Worm (Caenorhabditis elegans) whole organism, mixed stage, embryonic: ENCODE data around the gene aqp-6.

ENCODE experiments used
- M03D4.4 ChIP-seq: sonication (generic microtip); optimal IDR thresholded peaks from 2 replicates; lab custom pipeline; 2017; ENCODE audit warnings: mild to moderate bottlenecking, missing genetic modification characterization, missing compliant biosample characterization
- bed-3 ChIP-seq: fragments of 200-800 bp; sonication (Bioruptor generic); optimal IDR thresholded peaks from 3 replicates; lab custom pipeline; 2018; ENCODE audit warnings: mild to moderate bottlenecking, missing genetic modification characterization, moderate library complexity, missing compliant biosample characterization
- ceh-43 ChIP-seq: fragments of 200-800 bp; sonication (Bioruptor generic); optimal IDR thresholded peaks from 2 replicates; lab custom pipeline; 2018; ENCODE audit warnings: mild to moderate bottlenecking, missing genetic modification characterization, moderate library complexity, missing compliant biosample characterization
- ceh-83 ChIP-seq: fragments of 200-800 bp; sonication (Bioruptor generic); optimal IDR thresholded peaks from 2 replicates; lab custom pipeline; 2018; ENCODE audit warnings: mild to moderate bottlenecking, missing genetic modification characterization, missing compliant biosample characterization
- cnd-1 ChIP-seq: fragments of 200-800 bp; sonication (Bioruptor generic); optimal IDR thresholded peaks from 2 replicates; lab custom pipeline; 2018; ENCODE audit warnings: mild to moderate bottlenecking, missing genetic modification characterization, missing compliant biosample characterization
- drap-1 ChIP-seq: fragments of 200-800 bp; sonication (Bioruptor generic); optimal IDR thresholded peaks from 3 replicates; lab custom pipeline; 2018; ENCODE audit warnings: mild to moderate bottlenecking, missing genetic modification characterization, missing compliant biosample characterization
- elt-1 ChIP-seq: sonication (generic microtip); optimal IDR thresholded peaks from 2 replicates; lab custom pipeline; 2017; ENCODE audit warnings: missing genetic modification characterization, mild to moderate bottlenecking, missing compliant biosample characterization, antibody characterized with exemption, moderate library complexity, borderline replicate concordance; ENCODE audit not compliant: insufficient read depth
- elt-3 ChIP-seq: fragments of 150-350 bp; optimal IDR thresholded peaks from 2 replicates; lab custom pipeline; 2014; ENCODE audit warnings: missing biosample characterization, missing genetic modification characterization
- flh-1 ChIP-seq: fragments of 200-800 bp; sonication (Bioruptor generic); optimal IDR thresholded peaks from 2 replicates; lab custom pipeline; 2018; ENCODE audit warnings: mild to moderate bottlenecking, missing genetic modification characterization, moderate library complexity, missing compliant biosample characterization
- ham-2 ChIP-seq: fragments of 200-800 bp; sonication (Bioruptor generic); optimal IDR thresholded peaks from 2 replicates; lab custom pipeline; 2018; ENCODE audit warnings: mild to moderate bottlenecking, missing genetic modification characterization, missing compliant biosample characterization
- hlh-1 ChIP-seq: fragments of 150-350 bp; optimal IDR thresholded peaks from 2 replicates; lab custom pipeline; 2014; ENCODE audit warnings: missing biosample characterization, missing genetic modification reagents, missing genetic modification characterization
- lin-13 ChIP-seq: fragments of 150-350 bp; optimal IDR thresholded peaks from 2 replicates; lab custom pipeline; 2014; ENCODE audit warnings: missing biosample characterization, missing genetic modification characterization
- lin-32 ChIP-seq: fragments of 200-800 bp; sonication (Bioruptor generic); optimal IDR thresholded peaks from 2 replicates; lab custom pipeline; 2018; ENCODE audit warnings: mild to moderate bottlenecking, missing genetic modification characterization, missing compliant biosample characterization
- mab-5 ChIP-seq: fragments of 150-350 bp; optimal IDR thresholded peaks from 2 replicates; lab custom pipeline; 2014; ENCODE audit warnings: missing biosample characterization, missing genetic modification characterization
- mep-1 ChIP-seq: fragments of 150-350 bp; optimal IDR thresholded peaks from 2 replicates; lab custom pipeline; 2017; ENCODE audit warnings: missing biosample characterization, missing genetic modification reagents, missing genetic modification characterization, inconsistent platforms
- mls-2 ChIP-seq: sonication (generic microtip); optimal IDR thresholded peaks from 2 replicates; lab custom pipeline; 2016; ENCODE audit warnings: mild to moderate bottlenecking, missing genetic modification characterization, moderate library complexity, missing compliant biosample characterization
- nhr-12 ChIP-seq: fragments of 150-350 bp; optimal IDR thresholded peaks from 2 replicates; lab custom pipeline; 2014; ENCODE audit warnings: missing biosample characterization, missing genetic modification characterization
- nhr-2 ChIP-seq: fragments of 150-350 bp; optimal IDR thresholded peaks from 2 replicates; lab custom pipeline; 2014; ENCODE audit warnings: missing biosample characterization, missing genetic modification characterization
- nhr-237 ChIP-seq: fragments of 150-350 bp; optimal IDR thresholded peaks from 2 replicates; lab custom pipeline; 2014; ENCODE audit warnings: missing biosample characterization, missing genetic modification characterization
- nhr-76 ChIP-seq: sonication (generic microtip); optimal IDR thresholded peaks from 2 replicates; lab custom pipeline; 2017; ENCODE audit warnings: missing biosample characterization, missing genetic modification characterization
- pha-4 ChIP-seq: fragments of 150-350 bp; optimal IDR thresholded peaks from 2 replicates; lab custom pipeline; 2018; ENCODE audit warnings: missing biosample characterization, missing genetic modification reagents, missing genetic modification characterization
- sem-2 ChIP-seq: fragments of 200-800 bp; sonication (Bioruptor generic); optimal IDR thresholded peaks from 2 replicates; lab custom pipeline; 2018; ENCODE audit warnings: mild to moderate bottlenecking, missing genetic modification characterization, missing compliant biosample characterization
- snpc-4 ChIP-seq: fragments of 150-350 bp; optimal IDR thresholded peaks from 2 replicates; lab custom pipeline; 2014; ENCODE audit warnings: missing biosample characterization, missing genetic modification characterization
- sptf-1 ChIP-seq: sonication (generic microtip); optimal IDR thresholded peaks from 2 replicates; lab custom pipeline; 2017; ENCODE audit warnings: mild to moderate bottlenecking, missing genetic modification characterization, moderate library complexity, missing compliant biosample characterization
- unc-120 ChIP-seq: sonication (generic microtip); optimal IDR thresholded peaks from 2 replicates; lab custom pipeline; 2017; ENCODE audit warnings: missing genetic modification characterization, missing compliant biosample characterization; ENCODE audit not compliant: poor library complexity, severe bottlenecking
- unc-39 ChIP-seq: fragments of 150-350 bp; optimal IDR thresholded peaks from 2 replicates; lab custom pipeline; 2014; ENCODE audit warnings: missing biosample characterization, missing genetic modification characterization
- unc-62 ChIP-seq: fragments of 150-350 bp; optimal IDR thresholded peaks from 2 replicates; lab custom pipeline; 2014; ENCODE audit warnings: missing biosample characterization, missing genetic modification reagents, missing genetic modification characterization
- zip-8 ChIP-seq: fragments of 150-350 bp; optimal IDR thresholded peaks from 2 replicates; lab custom pipeline; 2014; ENCODE audit warnings: missing biosample characterization, missing genetic modification characterization
- ztf-11 ChIP-seq: fragments of 150-350 bp; optimal IDR thresholded peaks from 2 replicates; lab custom pipeline; 2014; ENCODE audit warnings: missing biosample characterization, missing genetic modification characterization

aqp-6 gene

ce11 chrV:10683458-10683857, 35.2 kb downstream of the aqp-6 start:
- TF ChIP-seq ham-2 (GFP tag; lab: Kevin White, UChicago) (no peak), nhr-2 (tag; lab: Kevin White, UChicago) (no peak), M03D4.4 (tag; lab: Kevin White, UChicago) (no peak), mls-2 (tag; lab: Kevin White, UChicago) (no peak), zip-8 (no peak), pha-4 (tag; lab: Kevin White, UChicago) (no peak)

DNA sequence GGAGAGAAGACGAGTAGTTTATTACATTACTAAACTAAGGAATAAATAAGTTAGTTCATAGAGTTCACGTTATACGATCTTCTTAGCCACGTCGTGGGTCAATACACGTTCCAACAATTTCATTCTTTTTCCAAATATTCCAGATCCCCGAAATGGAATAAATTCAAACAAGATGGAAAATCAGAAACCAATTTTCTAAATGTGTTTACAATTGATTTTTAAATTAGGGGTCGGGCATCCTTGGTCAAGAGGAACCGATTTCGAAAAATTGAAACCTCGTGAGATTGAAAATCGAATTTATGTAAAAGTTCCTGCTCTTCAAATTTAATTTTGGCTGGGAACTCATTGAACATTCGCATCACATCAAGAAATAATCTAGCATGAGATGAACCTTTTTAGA, 36.5 kb downstream of the aqp-6 start:
- TF ChIP-seq unc-39 (no peak), cnd-1 (tag; lab: Kevin White, UChicago) (no peak), elt-1 (tag; lab: Kevin White, UChicago) (no peak), lin-13 (no peak), drap-1 (GFP tag; lab: Kevin White, UChicago) (no peak), nhr-12 (tag; lab: Kevin White, UChicago) (no peak), ceh-43 (GFP tag; lab: Kevin White, UChicago) (no peak), snpc-4 (tag; lab: Kevin White, UChicago) (no peak), elt-3 (tag; lab: Kevin White, UChicago) (no peak), mab-5 (no peak), sptf-1 (tag; lab: Kevin White, UChicago) (no peak), bed-3 (GFP tag; lab: Kevin White, UChicago) (no peak), pha-4 (tag; lab: Kevin White, UChicago) (no peak)
- TF ChIP-seq, all 35 proteins: peak for 0

ce11 chrV:10687601-10688000, 39.4 kb downstream of the aqp-6 start, which contains the start of gene F29F11.20:
TSS of gene F29F11.20 (plus strand) at chrV:10687901.
- TF ChIP-seq ztf-11 (tag; lab: Kevin White, UChicago) (no peak), zip-8 (no peak), lin-32 (GFP tag; lab: Kevin White, UChicago) (no peak), M03D4.4 (tag; lab: Kevin White, UChicago) (no peak), mep-1 (tag; lab: Kevin White, UChicago) (no peak), ceh-43 (GFP tag; lab: Kevin White, UChicago) (no peak), unc-120 (tag; lab: Kevin White, UChicago) (no peak), unc-62 (GFP tag; lab: Kevin White, UChicago) (no peak), elt-3 (tag; lab: Kevin White, UChicago) (no peak), cnd-1 (tag; lab: Kevin White, UChicago) (no peak), pha-4 (tag; lab: Kevin White, UChicago) (no peak), elt-1 (tag; lab: Kevin White, UChicago) (no peak), mab-5 (no peak), nhr-237 (tag; lab: Kevin White, UChicago) (no peak), bed-3 (GFP tag; lab: Kevin White, UChicago) (no peak), flh-1 (GFP tag; lab: Kevin White, UChicago) (no peak)

DNA sequence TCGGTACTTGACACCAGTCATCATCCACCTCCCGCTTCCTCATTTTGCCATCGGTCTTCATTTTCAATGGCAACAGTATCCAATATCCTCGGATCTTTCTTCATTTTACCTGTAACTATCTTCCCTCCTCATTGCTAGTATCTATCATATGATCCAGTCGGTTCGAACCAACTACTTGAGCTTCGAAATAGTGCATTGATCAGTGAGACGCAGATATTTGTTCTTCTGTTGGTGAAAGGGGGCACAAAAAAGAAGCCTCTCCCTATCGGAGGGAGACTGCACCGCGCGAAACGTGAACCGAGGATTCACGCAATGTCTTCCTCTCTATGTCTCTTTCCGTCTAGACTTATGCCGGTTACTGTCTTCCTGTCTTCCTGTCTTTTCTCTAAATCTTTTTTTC, 43.1 kb downstream of the aqp-6 start:
- TF ChIP-seq unc-39 (no peak), elt-1 (tag; lab: Kevin White, UChicago) (no peak), flh-1 (GFP tag; lab: Kevin White, UChicago) (no peak), elt-3 (tag; lab: Kevin White, UChicago) (no peak), pha-4 (tag; lab: Kevin White, UChicago) (no peak), lin-32 (GFP tag; lab: Kevin White, UChicago) (no peak), sem-2 (GFP tag; lab: Kevin White, UChicago) (no peak)

DNA sequence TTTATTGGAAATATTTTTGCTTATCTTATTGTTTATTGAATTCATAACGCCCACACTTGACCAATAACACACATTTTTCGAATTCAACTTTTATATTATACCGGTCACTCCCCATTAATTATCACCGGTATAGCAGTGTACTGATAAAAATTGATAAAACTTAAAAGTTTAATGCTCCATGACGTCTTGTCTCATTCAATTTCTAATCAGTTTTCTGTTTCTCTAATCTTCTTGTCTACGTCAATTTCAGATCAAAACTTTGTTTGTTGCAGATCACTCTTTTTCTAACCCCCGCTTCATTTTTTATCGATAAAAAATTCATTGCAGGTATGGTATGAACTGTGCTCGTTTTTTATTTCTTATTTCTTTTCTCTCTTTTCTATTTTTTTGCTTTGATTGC, 45.5 kb downstream of the aqp-6 start:
- no peak for TF ChIP-seq mab-5
- no peak for TF ChIP-seq unc-62 (GFP tag; lab: Kevin White, UChicago)
- no peak for TF ChIP-seq hlh-1 (tag; lab: Kevin White, UChicago)
- no peak for TF ChIP-seq bed-3 (GFP tag; lab: Kevin White, UChicago)
- TF ChIP-seq ceh-83 = no peak
- no peak for TF ChIP-seq drap-1 (GFP tag; lab: Kevin White, UChicago)
- TF ChIP-seq M03D4.4 (tag; lab: Kevin White, UChicago) = no peak
- no peak for TF ChIP-seq ham-2 (GFP tag; lab: Kevin White, UChicago)
- no peak for TF ChIP-seq nhr-76 (tag; lab: Kevin White, UChicago)
- no peak for TF ChIP-seq ztf-11 (tag; lab: Kevin White, UChicago)
- TF ChIP-seq cnd-1 (tag; lab: Kevin White, UChicago) = no peak
- TF ChIP-seq mep-1 (tag; lab: Kevin White, UChicago) = no peak
- no peak for TF ChIP-seq mls-2 (tag; lab: Kevin White, UChicago)
